Fruit fly (Drosophila melanogaster) whole organism, embryonic: Measurements from ENCODE around the gene Gpdh1.

Source experiments
- ATbp ChIP-seq: fragments of 200-800 bp; sonication (Bioruptor generic); optimal IDR thresholded peaks from 2 replicates; lab custom pipeline; 2017; ENCODE audit warnings: missing biosample characterization, mild to moderate bottlenecking, missing genetic modification characterization, missing genetic modification reagents
- Adf1 ChIP-seq: fragments of 200-800 bp; sonication (Bioruptor generic); IDR thresholded peaks from 2 replicates; pipeline ENCODE4 v1.3.6; 2022; ENCODE audit warnings: missing biosample characterization, missing genetic modification characterization
- Atf-2 ChIP-seq: fragments of 200-800 bp; sonication (Bioruptor generic); optimal IDR thresholded peaks from 2 replicates; lab custom pipeline; 2016; ENCODE audit warnings: missing biosample characterization, missing genetic modification characterization
- BtbVII ChIP-seq: fragments of 200-800 bp; sonication (Bioruptor generic); optimal IDR thresholded peaks from 3 replicates; lab custom pipeline; 2017; ENCODE audit warnings: missing biosample characterization, mild to moderate bottlenecking, missing genetic modification characterization
- CG1024 ChIP-seq: fragments of 200-800 bp; sonication (Bioruptor generic); IDR thresholded peaks from 2 replicates; pipeline ENCODE4 v1.3.6; 2022; ENCODE audit warnings: missing biosample characterization, missing genetic modification characterization
- CG11398 ChIP-seq: fragments of 200-800 bp; sonication (Bioruptor generic); optimal IDR thresholded peaks from 2 replicates; lab custom pipeline; 2016; ENCODE audit warnings: missing biosample characterization, missing genetic modification characterization
- CG11504 ChIP-seq: fragments of 200-800 bp; sonication (Bioruptor generic); optimal IDR thresholded peaks from 3 replicates; lab custom pipeline; 2019; ENCODE audit warnings: missing biosample characterization, mild to moderate bottlenecking, missing genetic modification characterization, moderate library complexity
- CG12104 ChIP-seq: fragments of 200-800 bp; sonication (Bioruptor generic); optimal IDR thresholded peaks from 3 replicates; lab custom pipeline; 2016; ENCODE audit warnings: missing biosample characterization, missing genetic modification characterization
- CG13424 ChIP-seq: fragments of 200-800 bp; sonication (Bioruptor generic); optimal IDR thresholded peaks from 2 replicates; lab custom pipeline; 2019; ENCODE audit warnings: missing biosample characterization, mild to moderate bottlenecking, missing genetic modification characterization, moderate library complexity
- CG14860 ChIP-seq: fragments of 200-800 bp; sonication (Bioruptor generic); IDR thresholded peaks from 3 replicates; pipeline ENCODE4 v1.3.6; 2022; ENCODE audit warnings: missing biosample characterization, missing genetic modification characterization; ENCODE audit not compliant: partially characterized antibody
- CG14965 ChIP-seq: fragments of 200-800 bp; sonication (Bioruptor generic); optimal IDR thresholded peaks from 2 replicates; lab custom pipeline; 2016; ENCODE audit warnings: missing biosample characterization, missing genetic modification characterization, borderline replicate concordance
- CG15479 ChIP-seq: fragments of 200-800 bp; sonication (Bioruptor generic); optimal IDR thresholded peaks from 3 replicates; lab custom pipeline; 2019; ENCODE audit warnings: missing biosample characterization, mild to moderate bottlenecking, missing genetic modification characterization, moderate library complexity
- CG15514 ChIP-seq: fragments of 200-800 bp; sonication (Bioruptor generic); optimal IDR thresholded peaks from 3 replicates; lab custom pipeline; 2017; ENCODE audit warnings: missing biosample characterization, missing genetic modification characterization, mild to moderate bottlenecking, moderate library complexity, missing genetic modification reagents
- CG17802 ChIP-seq: fragments of 200-800 bp; sonication (Bioruptor generic); optimal IDR thresholded peaks from 2 replicates; lab custom pipeline; 2018; ENCODE audit warnings: missing biosample characterization, mild to moderate bottlenecking, missing genetic modification characterization, moderate library complexity
- CG18599 ChIP-seq: fragments of 200-800 bp; sonication (Bioruptor generic); optimal IDR thresholded peaks from 3 replicates; lab custom pipeline; 2017; ENCODE audit warnings: missing biosample characterization, missing genetic modification characterization, mild to moderate bottlenecking, moderate library complexity, missing genetic modification reagents
- CG2875 ChIP-seq: fragments of 200-800 bp; sonication (Bioruptor generic); optimal IDR thresholded peaks from 2 replicates; lab custom pipeline; 2017; ENCODE audit warnings: missing biosample characterization, mild to moderate bottlenecking, missing genetic modification characterization, missing genetic modification reagents
- CG31441 ChIP-seq: fragments of 200-800 bp; sonication (Bioruptor generic); IDR thresholded peaks from 2 replicates; pipeline ENCODE4 v1.3.6; 2022; ENCODE audit warnings: missing biosample characterization, missing genetic modification characterization
- CG34422 ChIP-seq: fragments of 200-800 bp; sonication (Bioruptor generic); IDR thresholded peaks from 3 replicates; pipeline ENCODE4 v1.3.6; 2022; ENCODE audit warnings: missing biosample characterization, missing genetic modification characterization
- CG3995 ChIP-seq: fragments of 200-800 bp; sonication (Bioruptor generic); optimal IDR thresholded peaks from 3 replicates; lab custom pipeline; 2016; ENCODE audit warnings: missing biosample characterization, missing genetic modification characterization
- CG4617 ChIP-seq: fragments of 200-800 bp; sonication (Bioruptor generic); optimal IDR thresholded peaks from 3 replicates; lab custom pipeline; 2016; ENCODE audit warnings: missing biosample characterization, missing genetic modification characterization, borderline replicate concordance
- CG6683 ChIP-seq: fragments of 200-800 bp; sonication (Bioruptor generic); optimal IDR thresholded peaks from 2 replicates; lab custom pipeline; 2017; ENCODE audit warnings: missing biosample characterization, mild to moderate bottlenecking, missing genetic modification characterization, missing genetic modification reagents
- CG7357 ChIP-seq: fragments of 200-800 bp; sonication (Bioruptor generic); IDR thresholded peaks from 3 replicates; pipeline ENCODE4 v1.3.6; 2022; ENCODE audit warnings: missing biosample characterization, missing genetic modification characterization
- CG8359 ChIP-seq: fragments of 200-800 bp; sonication (Bioruptor generic); optimal IDR thresholded peaks from 2 replicates; lab custom pipeline; 2017; ENCODE audit warnings: missing biosample characterization, mild to moderate bottlenecking, missing genetic modification characterization, borderline replicate concordance
- CHES-1-like ChIP-seq: fragments of 200-800 bp; sonication (Bioruptor generic); optimal IDR thresholded peaks from 2 replicates; lab custom pipeline; 2016; ENCODE audit warnings: missing biosample characterization, missing genetic modification characterization
- Camta ChIP-seq: fragments of 200-800 bp; sonication (Bioruptor generic); optimal IDR thresholded peaks from 2 replicates; lab custom pipeline; 2016; ENCODE audit warnings: missing biosample characterization, missing genetic modification characterization
- CoRest ChIP-seq: fragments of 200-800 bp; sonication (Bioruptor generic); optimal IDR thresholded peaks from 3 replicates; lab custom pipeline; 2018; ENCODE audit warnings: missing biosample characterization, mild to moderate bottlenecking, missing genetic modification characterization, moderate library complexity
- HLH3B ChIP-seq: fragments of 200-800 bp; sonication (Bioruptor generic); IDR thresholded peaks from 2 replicates; pipeline ENCODE4 v1.3.6; 2022; ENCODE audit warnings: missing biosample characterization, missing genetic modification characterization
- Hmr ChIP-seq: fragments of 200-800 bp; sonication (Bioruptor generic); optimal IDR thresholded peaks from 3 replicates; lab custom pipeline; 2017; ENCODE audit warnings: mild to moderate bottlenecking, missing biosample characterization, missing genetic modification reagents, missing genetic modification characterization
- Myb ChIP-seq: fragments of 200-800 bp; sonication (Bioruptor generic); optimal IDR thresholded peaks from 2 replicates; lab custom pipeline; 2016; ENCODE audit warnings: missing biosample characterization, missing genetic modification characterization
- Optix ChIP-seq: fragments of 200-800 bp; sonication (Bioruptor generic); IDR thresholded peaks from 3 replicates; pipeline ENCODE4 v1.3.6; 2022; ENCODE audit warnings: missing biosample characterization, missing genetic modification characterization
- Poxn ChIP-seq: fragments of 200-800 bp; sonication (Bioruptor generic); IDR thresholded peaks from 2 replicates; pipeline ENCODE4 v1.3.6; 2022; ENCODE audit warnings: missing biosample characterization, missing genetic modification characterization
- Ravus ChIP-seq: fragments of 200-800 bp; sonication (Bioruptor generic); IDR thresholded peaks from 2 replicates; pipeline ENCODE4 v1.3.6; 2022; ENCODE audit warnings: missing biosample characterization, missing genetic modification characterization
- Sox102F ChIP-seq: fragments of 200-800 bp; sonication (Bioruptor generic); optimal IDR thresholded peaks from 2 replicates; lab custom pipeline; 2018; ENCODE audit warnings: missing biosample characterization, mild to moderate bottlenecking, missing genetic modification characterization, moderate library complexity
- Trl ChIP-seq, 3 experiments: fragments of >200 bp in 2 of 3; fragments of 200-800 bp in 1 of 3; sonication (Bioruptor generic) in 1 of 3; optimal IDR thresholded peaks; 2 replicates in 1 of 3; 3 replicates in 2 of 3; lab custom pipeline; 2016 to 2017; ENCODE audit warnings: missing biosample characterization in 1 of 3, missing genetic modification characterization in 1 of 3
- ara ChIP-seq: fragments of 200-800 bp; sonication (Bioruptor generic); IDR thresholded peaks from 2 replicates; pipeline ENCODE4 v1.3.6; 2022; ENCODE audit warnings: missing biosample characterization, missing genetic modification characterization
- dan ChIP-seq: fragments of 200-800 bp; sonication (Bioruptor generic); IDR thresholded peaks from 2 replicates; pipeline ENCODE4 v1.3.6; 2022; ENCODE audit warnings: missing biosample characterization, missing genetic modification characterization
- dmrt99B ChIP-seq: fragments of 200-800 bp; sonication (Bioruptor generic); optimal IDR thresholded peaks from 2 replicates; lab custom pipeline; 2018; ENCODE audit warnings: missing biosample characterization, mild to moderate bottlenecking, missing genetic modification characterization, moderate library complexity
- emc ChIP-seq: fragments of 200-800 bp; sonication (Bioruptor generic); optimal IDR thresholded peaks from 2 replicates; lab custom pipeline; 2016; ENCODE audit warnings: missing biosample characterization, missing genetic modification characterization
- fd96Cb ChIP-seq: fragments of 200-800 bp; sonication (Bioruptor generic); optimal IDR thresholded peaks from 2 replicates; lab custom pipeline; 2018; ENCODE audit warnings: missing biosample characterization, mild to moderate bottlenecking, missing genetic modification characterization, moderate library complexity
- gt ChIP-seq: fragments of 200-800 bp; sonication (Bioruptor generic); IDR thresholded peaks from 2 replicates; pipeline ENCODE4 v1.3.6; 2022; ENCODE audit warnings: missing biosample characterization, missing genetic modification characterization
- hth ChIP-seq: fragments of >200 bp; optimal IDR thresholded peaks from 2 replicates; lab custom pipeline; 2017; ENCODE audit warnings: inconsistent platforms
- ken ChIP-seq: fragments of 200-800 bp; sonication (Bioruptor generic); IDR thresholded peaks from 3 replicates; pipeline ENCODE4 v1.3.6; 2022; ENCODE audit warnings: missing biosample characterization, missing genetic modification characterization
- kni ChIP-seq: fragments of 200-800 bp; sonication (Bioruptor generic); optimal IDR thresholded peaks from 3 replicates; lab custom pipeline; 2017; ENCODE audit warnings: mild to moderate bottlenecking, missing biosample characterization, missing genetic modification reagents, missing genetic modification characterization
- oc ChIP-seq: fragments of 200-800 bp; sonication (Bioruptor generic); optimal IDR thresholded peaks from 2 replicates; lab custom pipeline; 2018; ENCODE audit warnings: missing biosample characterization, mild to moderate bottlenecking, missing genetic modification characterization, moderate library complexity
- pan ChIP-seq, 4 experiments: fragments of >200 bp in 3 of 4; fragments of 200-800 bp in 1 of 4; sonication (Bioruptor generic) in 1 of 4; optimal IDR thresholded peaks in 3 of 4; IDR thresholded peaks in 1 of 4; 2 replicates each; pipeline versions ENCODE4 v1.3.6 to Lab custom; 2017 to 2022; ENCODE audit warnings: missing biosample characterization in 2 of 4, missing genetic modification characterization in 2 of 4, mixed read lengths in 1 of 4
- sima ChIP-seq: fragments of 200-800 bp; sonication (Bioruptor generic); optimal IDR thresholded peaks from 2 replicates; lab custom pipeline; 2016; ENCODE audit warnings: missing biosample characterization, missing genetic modification characterization
- sna ChIP-seq: fragments of 200-800 bp; sonication (Bioruptor generic); IDR thresholded peaks from 2 replicates; pipeline ENCODE4 v1.3.6; 2022; ENCODE audit warnings: missing biosample characterization, missing genetic modification characterization; ENCODE audit not compliant: partially characterized antibody
- tap ChIP-seq: fragments of 200-800 bp; optimal IDR thresholded peaks from 3 replicates; lab custom pipeline; 2019; ENCODE audit warnings: missing biosample characterization, mild to moderate bottlenecking, missing genetic modification characterization, moderate library complexity
- usp ChIP-seq: fragments of >200 bp; optimal IDR thresholded peaks from 2 replicates; lab custom pipeline; 2017; ENCODE audit warnings: missing biosample characterization, missing genetic modification characterization
- zfh1 ChIP-seq: fragments of 200-800 bp; sonication (Bioruptor generic); IDR thresholded peaks from 3 replicates; pipeline ENCODE4 v1.3.6; 2022; ENCODE audit warnings: missing biosample characterization, missing genetic modification characterization

Gene Gpdh1

dm6 chr2L:5986094-5986493 is 42.7 kb downstream of the Gpdh1 start, which contains the start of gene ifc (continued):
- peak; percentile 76 for TF ChIP-seq CHES-1-like (GFP tag; lab: Kevin White, UChicago)
- TF ChIP-seq zfh1: no peak
- TF ChIP-seq CG1024 (GFP tag; lab: Robert Waterston, UW): no peak
- TF ChIP-seq CG11398: no peak
- TF ChIP-seq Atf-2 (GFP tag; lab: Kevin White, UChicago): peak; percentile 45
- TF ChIP-seq Trl (optimal IDR thresholded peaks at IDR 0.05; lab: Kevin White, UChicago): no peak
- peak; percentile 75 for TF ChIP-seq Trl (GFP tag; optimal IDR thresholded peaks at IDR 0.05; lab: Kevin White, UChicago)
- TF ChIP-seq gt (GFP tag; lab: Robert Waterston, UW): no peak
- TF ChIP-seq Adf1: no peak
- peak; percentile 87 for TF ChIP-seq oc (tag; lab: Kevin White, UChicago)
- no peak for TF ChIP-seq kni (GFP tag; lab: Kevin White, UChicago)
- no peak for TF ChIP-seq CG34422 (GFP tag; lab: Robert Waterston, UW)
- TF ChIP-seq fd96Cb: peak; percentile 27
- no peak for TF ChIP-seq sna (GFP tag; lab: Robert Waterston, UW)
- no peak for TF ChIP-seq CG31441
- TF ChIP-seq Camta (GFP tag; lab: Kevin White, UChicago): peak; percentile 71
- TF ChIP-seq CG12104 (GFP tag; lab: Kevin White, UChicago): peak; percentile 8
- peak; percentile 95 for TF ChIP-seq CG17802 (tag; lab: Kevin White, UChicago)
- no peak for TF ChIP-seq ATbp (GFP tag; lab: Kevin White, UChicago)
- TF ChIP-seq ken (GFP tag; lab: Robert Waterston, UW): no peak
- no peak for TF ChIP-seq ara (GFP tag; lab: Robert Waterston, UW)
- no peak for TF ChIP-seq sima
- TF ChIP-seq CG13424 (tag; lab: Kevin White, UChicago): peak; percentile 60
- no peak for TF ChIP-seq HLH3B (GFP tag; lab: Robert Waterston, UW)
- TF ChIP-seq pan (optimal IDR thresholded peaks at IDR 0.05; lab: Kevin White, UChicago): no peak
- TF ChIP-seq pan (GFP tag; optimal IDR thresholded peaks at IDR 0.05 in 1 of 2, IDR thresholded peaks at IDR 0.05 in 1 of 2): no peak
- TF ChIP-seq CG3995: peak; percentile 17
- peak; percentile 38 for TF ChIP-seq tap (tag; lab: Kevin White, UChicago)
- no peak for TF ChIP-seq Ravus (GFP tag; lab: Robert Waterston, UW)
- TF ChIP-seq dmrt99B (tag; lab: Kevin White, UChicago): no peak
- peak; percentile 61 for TF ChIP-seq CG4617 (GFP tag; lab: Kevin White, UChicago)
- peak; percentile 74 for TF ChIP-seq CoRest (tag; lab: Kevin White, UChicago)
- TF ChIP-seq CG15514 (GFP tag; lab: Kevin White, UChicago): peak; percentile 85
- TF ChIP-seq hth: no peak
- TF ChIP-seq CG11504: no peak
- TF ChIP-seq CG8359 (GFP tag; lab: Kevin White, UChicago): no peak
- TF ChIP-seq Hmr (GFP tag; lab: Kevin White, UChicago): peak; percentile 73
- TF ChIP-seq usp: no peak
- TF ChIP-seq dan (GFP tag; lab: Robert Waterston, UW): no peak
- no peak for TF ChIP-seq Poxn (GFP tag; lab: Robert Waterston, UW)
- TF ChIP-seq CG14965: no peak
- peak; percentile 70 for TF ChIP-seq Myb (GFP tag; lab: Kevin White, UChicago)
- TF ChIP-seq CG7357 (GFP tag; lab: Robert Waterston, UW): peak; percentile 99
- no peak for TF ChIP-seq CG6683 (GFP tag; lab: Kevin White, UChicago)
- no peak for TF ChIP-seq BtbVII (GFP tag; lab: Kevin White, UChicago)
- TF ChIP-seq CG2875: no peak
- no peak for TF ChIP-seq emc
- peak; percentile 52 for TF ChIP-seq CG18599
- no peak for TF ChIP-seq Sox102F (GFP tag; lab: Kevin White, UChicago)
- no peak for TF ChIP-seq Optix (GFP tag; lab: Robert Waterston, UW)
- no peak for TF ChIP-seq CG15479 (GFP tag; lab: Kevin White, UChicago)
- no peak for TF ChIP-seq CG14860 (GFP tag; lab: Robert Waterston, UW)
